Fruit fly (Drosophila melanogaster): Measurements from ENCODE around the gene GluRIIA.

The GluRIIA gene

dm6 chr2L:5554818-5555217 is at the start of gene GluRIIA:
Gene GluRIIA, plus strand, starts transcription at chr2L:5555072.
- TF ChIP-seq sr (GFP tag; IDR thresholded peaks at IDR 0.05) = peak; percentile 84
- TF ChIP-seq Neu2 (GFP tag; optimal IDR thresholded peaks at IDR 0.05; ENCODE audit: borderline replicate concordance) = no peak
- no peak for TF ChIP-seq CG10979 (tag; optimal IDR thresholded peaks at IDR 0.05)
- TF ChIP-seq CG11456 (GFP tag; IDR thresholded peaks at IDR 0.05) = no peak
- TF ChIP-seq CG2875 (GFP tag; optimal IDR thresholded peaks at IDR 0.05) = no peak
- TF ChIP-seq Adf1 (GFP tag; IDR thresholded peaks at IDR 0.05) = no peak
- TF ChIP-seq CG5245 (GFP tag; optimal IDR thresholded peaks at IDR 0.05) = no peak
- TF ChIP-seq CG1832 (GFP tag; optimal IDR thresholded peaks at IDR 0.05) = no peak
- TF ChIP-seq CG4404 (GFP tag; IDR thresholded peaks at IDR 0.05) = no peak
- peak; percentile 70 for TF ChIP-seq Med (GFP tag)
- TF ChIP-seq Jarid2 (GFP tag; optimal IDR thresholded peaks at IDR 0.05) = peak; percentile 21
- TF ChIP-seq CG6813 (GFP tag; optimal IDR thresholded peaks at IDR 0.05) = no peak
- no peak for TF ChIP-seq Poxn (GFP tag; IDR thresholded peaks at IDR 0.05)
- no peak for TF ChIP-seq ci (GFP tag; IDR thresholded peaks at IDR 0.05)
- no peak for TF ChIP-seq CG3163 (GFP tag; optimal IDR thresholded peaks at IDR 0.05)
- no peak for TF ChIP-seq CG7745 (tag; optimal IDR thresholded peaks at IDR 0.05)
- TF ChIP-seq CG4360 (GFP tag; IDR thresholded peaks at IDR 0.05) = no peak
- TF ChIP-seq Trl (optimal IDR thresholded peaks at IDR 0.05) = peak; percentile 10 to 34
- TF ChIP-seq Trl (GFP tag; optimal IDR thresholded peaks at IDR 0.05) = no peak
- TF ChIP-seq nerfin-2 (GFP tag; IDR thresholded peaks at IDR 0.05; ENCODE audit: partially characterized antibody) = no peak
- TF ChIP-seq Ets65A (GFP tag) = peak; percentile 64
- no peak for TF ChIP-seq gt (GFP tag; IDR thresholded peaks at IDR 0.05)
- no peak for TF ChIP-seq CG33213 (GFP tag; optimal IDR thresholded peaks at IDR 0.05)
- no peak for TF ChIP-seq amos (GFP tag; IDR thresholded peaks at IDR 0.05; ENCODE audit: partially characterized antibody)
- no peak for TF ChIP-seq Dp (GFP tag; optimal IDR thresholded peaks at IDR 0.05)
- 0 out of 4 replicates have a peak, but pooled peaks have one; percentile 42 for TF ChIP-seq chinmo (GFP tag; IDR thresholded peaks at IDR 0.05; ENCODE audit: partially characterized antibody)
- no peak for TF ChIP-seq CG1792 (GFP tag; optimal IDR thresholded peaks at IDR 0.05)
- no peak for TF ChIP-seq CG10366 (GFP tag; IDR thresholded peaks at IDR 0.05)
- TF ChIP-seq Lpt (GFP tag; optimal IDR thresholded peaks at IDR 0.05) = no peak
- TF ChIP-seq CG1647 (GFP tag; optimal IDR thresholded peaks at IDR 0.05) = no peak
- no peak for TF ChIP-seq shn (GFP tag; optimal IDR thresholded peaks at IDR 0.05)
- no peak for TF ChIP-seq CG3407 (GFP tag; optimal IDR thresholded peaks at IDR 0.05)
- no peak for TF ChIP-seq abd-A (tag; optimal IDR thresholded peaks at IDR 0.05)
- no peak for TF ChIP-seq CG6654 (GFP tag; optimal IDR thresholded peaks at IDR 0.05)
- TF ChIP-seq sd (tag; optimal IDR thresholded peaks at IDR 0.05) = peak; percentile 54
- TF ChIP-seq CG6683 (GFP tag; optimal IDR thresholded peaks at IDR 0.05) = no peak
- no peak for TF ChIP-seq Stat92E (GFP tag; optimal IDR thresholded peaks at IDR 0.05)
- no peak for TF ChIP-seq CG43689 (GFP tag; IDR thresholded peaks at IDR 0.05)
- TF ChIP-seq C15 (GFP tag; IDR thresholded peaks at IDR 0.05) = no peak
- TF ChIP-seq kni (GFP tag; optimal IDR thresholded peaks at IDR 0.05) = no peak
- TF ChIP-seq CG3065 (GFP tag; optimal IDR thresholded peaks at IDR 0.05) = no peak
- no peak for TF ChIP-seq CG18011 (GFP tag; optimal IDR thresholded peaks at IDR 0.05)
- no peak for TF ChIP-seq CG12071 (GFP tag; optimal IDR thresholded peaks at IDR 0.05)
- TF ChIP-seq Awh (GFP tag; IDR thresholded peaks at IDR 0.05) = no peak
- peak; percentile 58; the same call in 1 of the 2 replicates for TF ChIP-seq CG7372 (GFP tag; IDR thresholded peaks at IDR 0.05)
- TF ChIP-seq CG2199 (GFP tag; IDR thresholded peaks at IDR 0.05) = no peak
- no peak for TF ChIP-seq Tbp (GFP tag; optimal IDR thresholded peaks at IDR 0.05)
